Worm (Caenorhabditis elegans) whole organism, late embryonic: ENCODE results near the gene H03A11.2.

Experiments used
- C08G9.2 ChIP-seq: sonication (generic microtip); optimal IDR thresholded peaks from 2 replicates; lab custom pipeline; 2016; ENCODE audit warnings: mild to moderate bottlenecking, missing genetic modification characterization, moderate library complexity, missing compliant biosample characterization
- ceh-19 ChIP-seq: fragments of 200-800 bp; sonication (Bioruptor generic); optimal IDR thresholded peaks from 2 replicates; lab custom pipeline; 2018; ENCODE audit warnings: mild to moderate bottlenecking, missing genetic modification characterization, missing compliant biosample characterization
- ceh-2 ChIP-seq: sonication (generic microtip); optimal IDR thresholded peaks from 2 replicates; lab custom pipeline; 2016; ENCODE audit warnings: missing genotype, missing genetic modification characterization, missing compliant biosample characterization
- ceh-22 ChIP-seq: sonication (generic microtip); optimal IDR thresholded peaks from 2 replicates; lab custom pipeline; 2017; ENCODE audit warnings: missing biosample characterization, missing genetic modification characterization
- ceh-24 ChIP-seq: sonication (generic microtip); optimal IDR thresholded peaks from 2 replicates; lab custom pipeline; 2016; ENCODE audit warnings: mild to moderate bottlenecking, missing genetic modification characterization, missing compliant biosample characterization
- ceh-31 ChIP-seq: sonication (generic microtip); optimal IDR thresholded peaks from 2 replicates; lab custom pipeline; 2016; ENCODE audit warnings: missing genetic modification characterization, missing compliant biosample characterization
- ceh-34 ChIP-seq: sonication (generic microtip); optimal IDR thresholded peaks from 2 replicates; lab custom pipeline; 2016; ENCODE audit warnings: mild to moderate bottlenecking, missing genetic modification characterization, missing compliant biosample characterization
- dmd-4 ChIP-seq: sonication (generic microtip); optimal IDR thresholded peaks from 2 replicates; lab custom pipeline; 2016; ENCODE audit warnings: borderline replicate concordance, missing genetic modification characterization, missing compliant biosample characterization
- dve-1 ChIP-seq: sonication (generic microtip); optimal IDR thresholded peaks from 2 replicates; lab custom pipeline; 2017; ENCODE audit warnings: antibody characterized with exemption, mild to moderate bottlenecking, missing genetic modification characterization, missing compliant biosample characterization
- elt-2 ChIP-seq: sonication (generic microtip); optimal IDR thresholded peaks from 2 replicates; lab custom pipeline; 2016; ENCODE audit warnings: missing genetic modification reagents, missing genetic modification characterization, missing compliant biosample characterization
- gmeb-2 ChIP-seq: sonication (generic microtip); optimal IDR thresholded peaks from 2 replicates; lab custom pipeline; 2016; ENCODE audit warnings: missing genetic modification characterization, inconsistent platforms, missing compliant biosample characterization
- hlh-13 ChIP-seq: fragments of 200-800 bp; sonication (Bioruptor generic); optimal IDR thresholded peaks from 2 replicates; lab custom pipeline; 2018; ENCODE audit warnings: mild to moderate bottlenecking, missing genetic modification characterization, missing compliant biosample characterization
- hlh-15 ChIP-seq: sonication (generic microtip); optimal IDR thresholded peaks from 2 replicates; lab custom pipeline; 2016; ENCODE audit warnings: missing genetic modification characterization, missing compliant biosample characterization
- hlh-30 ChIP-seq: sonication (generic microtip); optimal IDR thresholded peaks from 2 replicates; lab custom pipeline; 2017; ENCODE audit warnings: antibody characterized with exemption, missing genetic modification characterization, missing compliant biosample characterization; ENCODE audit not compliant: insufficient read depth
- hlh-6 ChIP-seq: sonication (generic microtip); optimal IDR thresholded peaks from 2 replicates; lab custom pipeline; 2016; ENCODE audit warnings: missing genotype, missing genetic modification characterization, missing compliant biosample characterization
- hlh-8 ChIP-seq: sonication (generic microtip); optimal IDR thresholded peaks from 2 replicates; lab custom pipeline; 2016; ENCODE audit warnings: missing genotype, missing genetic modification characterization, missing compliant biosample characterization
- nfya-1 ChIP-seq: sonication (generic microtip); optimal IDR thresholded peaks from 2 replicates; lab custom pipeline; 2017; ENCODE audit warnings: missing genetic modification characterization, mild to moderate bottlenecking, missing compliant biosample characterization, antibody characterized with exemption, moderate library complexity
- nhr-11 ChIP-seq: fragments of 150-350 bp; optimal IDR thresholded peaks from 2 replicates; lab custom pipeline; 2014; ENCODE audit warnings: missing biosample characterization, missing genetic modification characterization
- nhr-232 ChIP-seq: sonication (generic microtip); optimal IDR thresholded peaks from 2 replicates; lab custom pipeline; 2016; ENCODE audit warnings: missing genetic modification characterization, missing compliant biosample characterization
- npax-4 ChIP-seq: sonication (generic microtip); optimal IDR thresholded peaks from 2 replicates; lab custom pipeline; 2016; ENCODE audit warnings: missing genetic modification characterization, missing compliant biosample characterization
- odd-2 ChIP-seq: sonication (generic microtip); optimal IDR thresholded peaks from 2 replicates; lab custom pipeline; 2017; ENCODE audit warnings: antibody characterized with exemption, mild to moderate bottlenecking, missing genetic modification characterization, missing compliant biosample characterization
- pag-3 ChIP-seq: sonication (generic microtip); optimal IDR thresholded peaks from 2 replicates; lab custom pipeline; 2016; ENCODE audit warnings: missing compliant biosample characterization, missing genetic modification characterization, borderline replicate concordance
- pha-2 ChIP-seq: sonication (generic microtip); optimal IDR thresholded peaks from 2 replicates; lab custom pipeline; 2017; ENCODE audit warnings: mild to moderate bottlenecking, missing genetic modification characterization, missing compliant biosample characterization
- pha-4 ChIP-seq: fragments of 150-350 bp; optimal IDR thresholded peaks from 2 replicates; lab custom pipeline; 2018; ENCODE audit warnings: missing biosample characterization, missing genetic modification reagents, missing genetic modification characterization
- pqm-1 ChIP-seq: sonication (generic microtip); optimal IDR thresholded peaks from 2 replicates; lab custom pipeline; 2016; ENCODE audit warnings: missing genetic modification characterization, missing compliant biosample characterization
- pros-1 ChIP-seq: fragments of 150-350 bp; optimal IDR thresholded peaks from 2 replicates; lab custom pipeline; 2014; ENCODE audit warnings: missing biosample characterization, missing genetic modification reagents, missing genetic modification characterization
- ref-2 ChIP-seq: sonication (generic microtip); optimal IDR thresholded peaks from 2 replicates; lab custom pipeline; 2016; ENCODE audit warnings: missing genetic modification characterization, missing compliant biosample characterization
- rnt-1 ChIP-seq: sonication (generic microtip); optimal IDR thresholded peaks from 2 replicates; lab custom pipeline; 2016; ENCODE audit warnings: missing genetic modification characterization, missing compliant biosample characterization
- sdc-2 ChIP-seq: sonication (generic microtip); optimal IDR thresholded peaks from 2 replicates; lab custom pipeline; 2016; ENCODE audit warnings: missing genotype, missing genetic modification characterization, missing compliant biosample characterization
- sox-4 ChIP-seq: sonication (generic microtip); optimal IDR thresholded peaks from 2 replicates; lab custom pipeline; 2017; ENCODE audit warnings: mild to moderate bottlenecking, missing genetic modification characterization, inconsistent platforms, missing compliant biosample characterization
- syd-9 ChIP-seq: sonication (generic microtip); optimal IDR thresholded peaks from 2 replicates; lab custom pipeline; 2016; ENCODE audit warnings: mild to moderate bottlenecking, missing genetic modification characterization, moderate library complexity, missing compliant biosample characterization
- tbx-2 ChIP-seq: sonication (generic microtip); optimal IDR thresholded peaks from 2 replicates; lab custom pipeline; 2016; ENCODE audit warnings: missing genetic modification characterization, missing compliant biosample characterization
- ttx-3 ChIP-seq: sonication (generic microtip); optimal IDR thresholded peaks from 2 replicates; lab custom pipeline; 2016; ENCODE audit warnings: missing genetic modification reagents, missing genetic modification characterization, missing compliant biosample characterization
- unc-3 ChIP-seq, 2 experiments: fragments of 200-800 bp in 1 of 2; sonication (Bioruptor generic) in 1 of 2; sonication (generic microtip) in 1 of 2; conservative IDR thresholded peaks in 1 of 2; optimal IDR thresholded peaks in 1 of 2; 2 replicates each; pipeline versions ENCODE4 v1.3.6 to Lab custom; 2016 to 2022; ENCODE audit warnings: missing compliant biosample characterization in 2 of 2, missing genetic modification characterization in 2 of 2, missing genetic modification reagents in 1 of 2
- unc-86 ChIP-seq: sonication (generic microtip); optimal IDR thresholded peaks from 2 replicates; lab custom pipeline; 2016; ENCODE audit warnings: missing genetic modification characterization, missing compliant biosample characterization

H03A11.2 gene

DNA sequence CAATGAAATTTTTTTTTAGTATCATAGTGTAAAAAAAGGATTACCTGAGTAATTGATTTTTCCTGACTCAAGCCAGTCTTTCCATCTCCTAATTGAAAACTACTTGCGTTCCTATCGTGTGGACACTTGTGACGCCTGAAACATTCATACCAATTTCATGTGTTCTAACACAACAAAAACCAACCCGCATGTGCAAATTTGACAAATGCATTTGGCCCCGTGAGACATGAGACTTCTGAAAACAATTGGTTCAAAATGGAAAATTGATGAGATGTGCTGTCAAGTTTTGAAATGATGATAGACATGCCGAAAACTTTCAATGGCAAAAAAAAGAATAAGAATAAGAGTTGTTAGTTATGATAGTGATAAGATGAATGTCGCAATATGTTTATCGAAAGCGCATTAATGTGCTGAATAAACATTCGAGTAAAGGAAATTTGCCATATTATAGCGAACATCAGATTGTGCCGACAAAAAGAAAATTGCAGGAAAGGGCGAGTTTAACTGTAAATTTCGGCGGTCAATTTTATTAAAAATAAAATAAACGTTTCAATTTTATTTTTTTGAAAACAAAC, at the start of gene H03A11.2:
TSS of gene H03A11.2 (minus strand) at position 252 of the 575 bp plus-strand sequence.
- TF ChIP-seq hlh-13 (GFP tag; lab: Kevin White, UChicago), result no peak
- TF ChIP-seq ceh-31 (tag; lab: Kevin White, UChicago), result no peak
- no peak for TF ChIP-seq pag-3 (tag; lab: Kevin White, UChicago)
- no peak for TF ChIP-seq ceh-19 (GFP tag; lab: Kevin White, UChicago)
- no peak for TF ChIP-seq npax-4 (tag; lab: Kevin White, UChicago)

DNA sequence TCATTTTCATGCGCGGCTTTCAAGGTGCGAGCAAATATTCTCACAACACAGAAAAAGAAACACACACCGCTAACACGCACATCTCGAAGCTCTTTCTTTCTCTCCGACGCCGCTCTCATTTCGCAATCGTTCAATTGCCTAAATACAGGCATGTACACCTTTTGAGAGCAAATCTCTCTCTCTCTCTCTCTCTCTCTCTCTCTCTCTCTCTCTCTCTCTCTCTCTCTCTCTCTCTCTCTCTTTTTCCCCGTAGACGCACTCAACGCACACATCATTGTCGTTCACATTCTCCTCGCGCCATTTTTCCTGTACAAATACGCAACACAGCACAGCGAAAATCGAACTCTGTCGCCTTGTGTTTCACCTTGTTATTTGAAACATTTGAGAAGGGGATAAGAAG, 48.9 kb upstream of the H03A11.2 start:
- peak; percentile 56 for TF ChIP-seq ceh-22 (tag; lab: Kevin White, UChicago)
- TF ChIP-seq elt-2 (tag; lab: Kevin White, UChicago), result no peak
- TF ChIP-seq sox-4 (tag; lab: Kevin White, UChicago), result no peak
- TF ChIP-seq odd-2, result no peak
- no peak for TF ChIP-seq nhr-11 (tag; lab: Kevin White, UChicago)
- TF ChIP-seq pqm-1 (tag; lab: Kevin White, UChicago), result no peak
- TF ChIP-seq hlh-30 (tag; lab: Kevin White, UChicago), result no peak
- peak; percentile 59 for TF ChIP-seq pha-2 (tag; lab: Kevin White, UChicago)
- TF ChIP-seq dve-1 (tag; lab: Kevin White, UChicago), result peak; percentile 11
- TF ChIP-seq ceh-2 (tag; lab: Kevin White, UChicago), result no peak
- no peak for TF ChIP-seq tbx-2 (tag; lab: Kevin White, UChicago)

ce11 chrX:15278593-15278992, 48.1 kb upstream of the H03A11.2 start:
- TF ChIP-seq pqm-1 (tag; lab: Kevin White, UChicago), result no peak
- TF ChIP-seq hlh-15 (tag; lab: Kevin White, UChicago), result no peak
- TF ChIP-seq pha-4 (tag; lab: Kevin White, UChicago), result no peak
- TF ChIP-seq ceh-22 (tag; lab: Kevin White, UChicago), result no peak
- TF ChIP-seq ttx-3 (tag; lab: Kevin White, UChicago), result no peak
- TF ChIP-seq dve-1 (tag; lab: Kevin White, UChicago), result no peak
- TF ChIP-seq ceh-31 (tag; lab: Kevin White, UChicago), result no peak
- TF ChIP-seq hlh-30 (tag; lab: Kevin White, UChicago), result no peak
- no peak for TF ChIP-seq syd-9 (tag; lab: Kevin White, UChicago)
- no peak for TF ChIP-seq ceh-34 (tag; lab: Kevin White, UChicago)
- TF ChIP-seq unc-86 (tag; lab: Kevin White, UChicago), result no peak
- TF ChIP-seq pros-1 (tag; lab: Kevin White, UChicago), result no peak
- no peak for TF ChIP-seq ceh-24 (tag; lab: Kevin White, UChicago)
- TF ChIP-seq gmeb-2 (tag; lab: Kevin White, UChicago), result no peak
- no peak for TF ChIP-seq tbx-2 (tag; lab: Kevin White, UChicago)
- TF ChIP-seq nhr-232, result no peak

DNA sequence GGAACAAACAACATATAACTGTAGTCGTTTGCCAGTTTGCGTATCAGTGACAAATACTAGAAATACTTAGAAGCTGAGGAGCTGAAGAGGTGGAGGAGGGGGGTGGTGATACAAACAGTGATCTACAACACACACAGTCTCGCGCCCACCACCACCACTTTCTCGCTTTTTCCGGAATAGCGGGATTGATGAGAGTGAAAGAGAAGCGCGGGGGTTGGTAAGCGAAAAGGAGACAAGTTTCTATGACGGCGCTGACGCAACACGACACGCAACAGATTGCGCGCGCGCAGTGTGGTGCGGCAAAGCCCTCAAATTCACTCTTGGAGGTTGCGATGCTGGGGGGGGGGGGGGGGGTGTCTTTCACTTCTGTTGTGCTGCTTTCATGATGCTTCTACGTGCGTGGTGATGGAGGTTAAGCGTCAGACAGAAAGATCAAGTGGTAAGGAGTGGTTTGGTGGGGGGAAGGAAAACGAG, 47.3 kb upstream of the H03A11.2 start, which contains the start of gene kin-20:
TSS of gene kin-20 (minus strand) at position 51 of the 474 bp plus-strand sequence.
- TF ChIP-seq hlh-13 (GFP tag; lab: Kevin White, UChicago) (peak; percentile 7), nfya-1 (peak; percentile 39), hlh-6 (tag; lab: Kevin White, UChicago) (no peak), ceh-34 (tag; lab: Kevin White, UChicago) (peak; percentile 23), ceh-31 (tag; lab: Kevin White, UChicago) (peak; percentile 31), sdc-2 (tag; lab: Kevin White, UChicago) (no peak), dve-1 (tag; lab: Kevin White, UChicago) (no peak), hlh-8 (tag; lab: Kevin White, UChicago) (no peak), pros-1 (tag; lab: Kevin White, UChicago) (no peak), ref-2 (peak; percentile 22), dmd-4 (tag; lab: Kevin White, UChicago) (no peak), unc-3 (GFP tag; conservative IDR thresholded peaks at IDR 0.05; lab: Robert Waterston, UW) (no peak), unc-3 (tag; optimal IDR thresholded peaks at IDR 0.05; lab: Kevin White, UChicago) (no peak), C08G9.2 (tag; lab: Kevin White, UChicago) (no peak), rnt-1 (tag; lab: Kevin White, UChicago) (peak; percentile 10)
